Worm (Caenorhabditis elegans): ENCODE results near the gene spp-22.

- no peak for TF ChIP-seq him-1 (tag; optimal IDR thresholded peaks at IDR 0.05)
- TF ChIP-seq W03F9.2 (tag; optimal IDR thresholded peaks at IDR 0.05) = no peak
Observed at ce11 chrX:7217704-7218479, 6.4 kb downstream of the spp-22 start, which contains the start of gene syd-9.
